Worm (Caenorhabditis elegans) whole organism, young adult: ENCODE data around the gene acdh-11.

ENCODE experiments used
- cebp-2 ChIP-seq: fragments of 200-800 bp; sonication (Bioruptor generic); IDR thresholded peaks from 2 replicates; pipeline ENCODE4 v1.3.6; 2022; ENCODE audit warnings: missing genetic modification characterization, missing compliant biosample characterization
- lin-35 ChIP-seq, 3 experiments: fragments of 150-350 bp in 2 of 3; sonication (generic microtip) in 1 of 3; optimal IDR thresholded peaks; 2 replicates each; lab custom pipeline; 2014 to 2018; ENCODE audit warnings: missing biosample characterization in 3 of 3, missing genetic modification characterization in 3 of 3, missing genetic modification reagents in 3 of 3

Gene acdh-11

DNA sequence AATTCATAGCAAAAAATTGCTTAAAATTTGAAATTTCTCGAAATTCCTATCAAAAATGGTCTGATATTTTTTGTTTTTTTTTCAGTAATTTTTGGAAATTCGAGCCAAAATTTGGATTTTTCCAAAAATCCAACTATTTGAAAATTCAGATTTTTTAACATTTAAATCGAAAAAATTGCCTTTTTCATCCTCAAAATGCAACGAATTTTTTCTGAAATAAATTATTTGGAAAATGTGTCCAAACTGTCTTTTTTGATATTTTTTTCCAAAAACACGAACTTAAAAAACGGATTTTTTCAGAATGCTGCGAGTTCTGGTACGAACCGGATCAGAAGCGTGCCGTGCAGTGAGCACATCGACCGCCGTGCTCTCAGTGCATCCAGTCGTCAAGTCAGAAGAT, 49.1 kb downstream of the acdh-11 start, which contains the start of gene mrpl-22:
mrpl-22 (plus strand) TSS at position 301 of the 400 bp plus-strand sequence.
- TF ChIP-seq cebp-2, result no peak
- TF ChIP-seq lin-35 (GFP tag; optimal IDR thresholded peaks at IDR 0.05; lab: Kevin White, UChicago), result peak in 1 of 3 experiments; percentile 16
